Worm (Caenorhabditis elegans) whole organism, early embryonic: Measurements from ENCODE around the gene srz-58.

Experiments
- F13C5.2 ChIP-seq: sonication (generic microtip); optimal IDR thresholded peaks from 2 replicates; lab custom pipeline; 2017; ENCODE audit warnings: mild to moderate bottlenecking, missing genetic modification characterization, inconsistent platforms, missing compliant biosample characterization
- aly-1 ChIP-seq: sonication (generic microtip); optimal IDR thresholded peaks from 2 replicates; lab custom pipeline; 2016; ENCODE audit warnings: missing genetic modification characterization, missing compliant biosample characterization
- ama-1 ChIP-seq: fragments of 150-350 bp; optimal IDR thresholded peaks from 2 replicates; lab custom pipeline; 2014
- ceh-13 ChIP-seq: fragments of 200-800 bp; sonication (Bioruptor generic); optimal IDR thresholded peaks from 2 replicates; lab custom pipeline; 2018; ENCODE audit warnings: mild to moderate bottlenecking, missing genetic modification characterization, missing compliant biosample characterization
- ceh-36 ChIP-seq: sonication (generic microtip); optimal IDR thresholded peaks from 2 replicates; lab custom pipeline; 2016; ENCODE audit warnings: missing genetic modification characterization, inconsistent platforms, missing compliant biosample characterization
- ets-7 ChIP-seq: sonication (generic microtip); optimal IDR thresholded peaks from 2 replicates; lab custom pipeline; 2016; ENCODE audit warnings: missing genotype, missing genetic modification characterization, missing compliant biosample characterization
- flt-1 ChIP-seq: fragments of 200-800 bp; sonication (Bioruptor generic); IDR thresholded peaks from 2 replicates; pipeline ENCODE4 v1.3.6; 2022; ENCODE audit warnings: missing genetic modification characterization, missing compliant biosample characterization
- hmbx-1 ChIP-seq: sonication (generic microtip); optimal IDR thresholded peaks from 2 replicates; lab custom pipeline; 2016; ENCODE audit warnings: mild to moderate bottlenecking, missing genetic modification characterization, missing compliant biosample characterization
- hmg-4 ChIP-seq: fragments of 200-800 bp; sonication (Bioruptor generic); optimal IDR thresholded peaks from 2 replicates; lab custom pipeline; 2018; ENCODE audit warnings: mild to moderate bottlenecking, missing genetic modification characterization, missing compliant biosample characterization
- hnd-1 ChIP-seq: sonication (generic microtip); optimal IDR thresholded peaks from 2 replicates; lab custom pipeline; 2016; ENCODE audit warnings: missing genetic modification characterization, missing compliant biosample characterization
- tbx-11 ChIP-seq: fragments of 200-800 bp; sonication (Bioruptor generic); IDR thresholded peaks from 2 replicates; pipeline ENCODE4 v1.3.6; 2022; ENCODE audit warnings: missing genetic modification characterization, missing compliant biosample characterization
- tbx-37 ChIP-seq: fragments of 200-800 bp; sonication (Bioruptor generic); conservative IDR thresholded peaks from 2 replicates; pipeline ENCODE4 v1.3.6; 2022; ENCODE audit warnings: missing genetic modification reagents, missing genetic modification characterization, missing compliant biosample characterization

ce11 chrV:17352827-17353373 lies 35.0 kb downstream of the srz-58 start, which contains the start of the genes fbxa-134 and F47H4.2:
- TF ChIP-seq ets-7 (tag; lab: Kevin White, UChicago) (no peak), tbx-37 (GFP tag; lab: Robert Waterston, UW) (no peak), ceh-13 (GFP tag; lab: Kevin White, UChicago) (no peak), ama-1 (lab: Kevin White, UChicago) (no peak), aly-1 (no peak), tbx-11 (GFP tag; lab: Robert Waterston, UW) (no peak), hmbx-1 (tag; lab: Kevin White, UChicago) (no peak), F13C5.2 (no peak), hnd-1 (no peak), ceh-36 (no peak), flt-1 (no peak), hmg-4 (no peak)
